Worm (Caenorhabditis elegans): ENCODE data around the gene F02C12.2.
A peak's percentile ranks its signal among the peaks of the same experiment; 100 is the strongest.

Gene F02C12.2

DNA sequence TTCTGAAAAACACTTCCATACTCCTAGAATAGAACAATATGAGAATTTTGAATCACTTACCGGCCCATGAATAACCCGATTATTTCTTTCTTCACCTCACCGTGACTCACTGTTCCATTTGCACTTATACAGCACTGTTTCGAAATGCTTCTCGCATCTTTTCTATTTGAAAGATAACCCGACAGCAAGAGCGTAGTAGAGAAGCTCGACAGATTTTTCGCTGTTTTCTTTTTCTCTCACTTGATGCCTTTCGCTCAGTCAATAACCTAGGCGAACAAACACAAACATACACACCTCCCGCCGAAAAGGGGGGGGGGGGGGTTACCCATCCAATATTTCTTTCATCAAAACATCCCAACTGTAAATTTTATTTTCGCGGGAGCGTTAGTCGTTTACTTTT lies 2.2 kb upstream of the F02C12.2 start:
- TF ChIP-seq pha-4 (tag; optimal IDR thresholded peaks at IDR 0.05), result peak; percentile 35
- no peak for TF ChIP-seq ztf-11 (tag; optimal IDR thresholded peaks at IDR 0.05)
- no peak for TF ChIP-seq M03D4.4 (tag; optimal IDR thresholded peaks at IDR 0.05)
- TF ChIP-seq mab-5 (tag; optimal IDR thresholded peaks at IDR 0.05), result no peak
- TF ChIP-seq ceh-83 (GFP tag; optimal IDR thresholded peaks at IDR 0.05), result no peak
- TF ChIP-seq nhr-12 (tag; optimal IDR thresholded peaks at IDR 0.05), result no peak
- no peak for TF ChIP-seq elt-1 (tag; optimal IDR thresholded peaks at IDR 0.05; ENCODE audit: borderline replicate concordance, insufficient read depth)
- TF ChIP-seq flh-1 (GFP tag; optimal IDR thresholded peaks at IDR 0.05), result no peak

DNA sequence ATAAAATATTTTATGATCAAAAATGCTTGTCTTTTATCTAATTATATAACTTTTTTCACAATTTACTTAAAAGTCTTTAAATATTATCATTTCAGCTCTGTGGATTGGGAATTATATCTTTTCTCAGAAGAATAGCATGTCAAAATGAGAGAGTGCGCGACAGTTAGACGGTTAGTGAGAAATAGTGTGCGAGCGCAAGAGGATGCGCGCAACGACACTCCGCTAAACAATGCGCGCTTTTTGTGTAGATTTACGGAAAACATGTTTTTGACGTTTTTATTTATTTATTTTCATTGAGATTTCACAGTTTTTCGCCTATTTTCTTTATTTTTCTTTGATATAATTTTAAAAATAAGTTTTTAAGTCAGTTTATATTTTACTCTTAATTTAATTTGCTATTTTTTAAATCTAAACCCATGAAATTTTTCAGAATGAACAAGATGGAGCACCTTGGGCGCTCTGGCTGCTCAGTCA lies 2.5 kb downstream of the F02C12.2 start, which contains the start of gene F02C12.3:
Gene F02C12.3, plus strand, starts transcription at position 424 of the 474 bp plus-strand sequence.
- TF ChIP-seq nhr-12 (tag; optimal IDR thresholded peaks at IDR 0.05), result no peak
- no peak for TF ChIP-seq sptf-1 (tag; optimal IDR thresholded peaks at IDR 0.05)
- TF ChIP-seq elt-1 (tag; optimal IDR thresholded peaks at IDR 0.05; ENCODE audit: borderline replicate concordance, insufficient read depth), result no peak
- TF ChIP-seq cnd-1 (tag; optimal IDR thresholded peaks at IDR 0.05), result no peak
- TF ChIP-seq pha-4 (tag; optimal IDR thresholded peaks at IDR 0.05), result peak; percentile 79
- TF ChIP-seq zip-8 (tag; optimal IDR thresholded peaks at IDR 0.05), result no peak
- no peak for TF ChIP-seq unc-62 (GFP tag; optimal IDR thresholded peaks at IDR 0.05)
- no peak for TF ChIP-seq ceh-43 (GFP tag; optimal IDR thresholded peaks at IDR 0.05)
- TF ChIP-seq ceh-39 (tag; optimal IDR thresholded peaks at IDR 0.05), result no peak
- no peak for TF ChIP-seq ztf-11 (tag; optimal IDR thresholded peaks at IDR 0.05)
- TF ChIP-seq ces-1 (GFP tag; optimal IDR thresholded peaks at IDR 0.05), result peak; percentile 67
- no peak for TF ChIP-seq unc-120 (tag; optimal IDR thresholded peaks at IDR 0.05; ENCODE audit: poor library complexity, severe bottlenecking)
- peak; percentile 65 for TF ChIP-seq mep-1 (tag; optimal IDR thresholded peaks at IDR 0.05)
- no peak for TF ChIP-seq lin-32 (GFP tag; optimal IDR thresholded peaks at IDR 0.05)
- peak; percentile 50 for TF ChIP-seq lsy-2 (tag; optimal IDR thresholded peaks at IDR 0.05)
- no peak for TF ChIP-seq lin-13 (tag; optimal IDR thresholded peaks at IDR 0.05)
- TF ChIP-seq blmp-1 (tag; optimal IDR thresholded peaks at IDR 0.05), result no peak
- TF ChIP-seq flh-1 (GFP tag; optimal IDR thresholded peaks at IDR 0.05), result no peak
- no peak for TF ChIP-seq M03D4.4 (tag; optimal IDR thresholded peaks at IDR 0.05)
- no peak for TF ChIP-seq nhr-76 (tag; optimal IDR thresholded peaks at IDR 0.05)
- peak; percentile 74 for TF ChIP-seq nhr-237 (tag; optimal IDR thresholded peaks at IDR 0.05)
- TF ChIP-seq ceh-83 (GFP tag; optimal IDR thresholded peaks at IDR 0.05), result no peak
- TF ChIP-seq tbx-8 (GFP tag; optimal IDR thresholded peaks at IDR 0.05), result no peak
- TF ChIP-seq mls-2 (tag; optimal IDR thresholded peaks at IDR 0.05), result no peak
- TF ChIP-seq elt-3 (tag; optimal IDR thresholded peaks at IDR 0.05), result no peak
- no peak for TF ChIP-seq nhr-28 (tag; optimal IDR thresholded peaks at IDR 0.05)
- no peak for TF ChIP-seq ham-2 (GFP tag; optimal IDR thresholded peaks at IDR 0.05)
- peak; percentile 13 for TF ChIP-seq nhr-2 (tag; optimal IDR thresholded peaks at IDR 0.05)
- TF ChIP-seq sem-2 (GFP tag; optimal IDR thresholded peaks at IDR 0.05), result no peak
- TF ChIP-seq hlh-1 (tag; optimal IDR thresholded peaks at IDR 0.05), result no peak
- no peak for TF ChIP-seq bed-3 (GFP tag; optimal IDR thresholded peaks at IDR 0.05)
- peak; percentile 4 for TF ChIP-seq mab-5 (tag; optimal IDR thresholded peaks at IDR 0.05)
- TF ChIP-seq unc-39 (tag; optimal IDR thresholded peaks at IDR 0.05), result no peak
- TF ChIP-seq snpc-4 (tag; optimal IDR thresholded peaks at IDR 0.05), result no peak
- no peak for TF ChIP-seq drap-1 (GFP tag; optimal IDR thresholded peaks at IDR 0.05)

DNA sequence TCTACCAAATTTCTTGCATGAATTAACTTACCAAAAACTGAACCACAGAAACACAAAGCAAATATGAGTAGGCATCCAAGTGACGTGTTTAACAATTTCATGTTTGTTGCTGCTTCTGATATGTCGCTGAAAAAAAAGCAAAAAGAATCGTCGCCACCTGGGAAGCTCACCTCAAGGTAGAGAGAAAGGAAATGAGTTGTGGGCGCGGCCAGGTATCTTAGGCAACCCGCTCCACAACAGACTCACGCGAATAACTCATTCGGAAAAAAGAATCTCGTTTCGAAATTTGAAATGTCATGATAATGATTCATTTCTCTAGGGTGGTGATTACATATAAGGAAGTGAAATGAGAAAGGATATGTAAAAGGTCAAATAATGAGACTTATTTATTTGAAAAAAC lies 4.2 kb downstream of the F02C12.2 start, which contains the start of gene irld-2:
Gene irld-2, minus strand, starts transcription at position 101 of the 400 bp plus-strand sequence.
- TF ChIP-seq mls-2 (tag; optimal IDR thresholded peaks at IDR 0.05), result no peak
- TF ChIP-seq ces-1 (GFP tag; optimal IDR thresholded peaks at IDR 0.05), result no peak

DNA sequence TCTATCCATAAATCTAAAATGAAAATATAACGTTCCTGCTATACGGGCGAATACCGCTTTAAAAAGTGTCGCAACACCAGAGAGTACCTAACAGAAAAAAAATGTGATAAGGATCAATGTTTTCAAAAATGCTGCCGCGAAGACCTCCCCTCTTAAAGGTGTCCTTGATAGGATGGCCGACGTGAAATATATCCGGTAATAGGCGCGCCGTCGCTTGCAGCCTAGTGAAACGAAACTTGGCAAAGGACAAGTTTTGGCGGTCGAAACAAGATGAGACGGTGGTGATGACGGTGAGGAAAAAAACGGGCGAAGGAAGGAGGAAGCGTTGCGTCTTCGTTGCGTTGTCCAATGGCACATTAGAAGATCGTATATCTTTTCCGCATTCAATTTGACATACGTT lies 10.3 kb downstream of the F02C12.2 start:
- no peak for TF ChIP-seq mab-5 (tag; optimal IDR thresholded peaks at IDR 0.05)
- no peak for TF ChIP-seq zip-8 (tag; optimal IDR thresholded peaks at IDR 0.05)
- no peak for TF ChIP-seq bed-3 (GFP tag; optimal IDR thresholded peaks at IDR 0.05)
- no peak for TF ChIP-seq ceh-39 (tag; optimal IDR thresholded peaks at IDR 0.05)
